Fruit fly (Drosophila melanogaster) Kc167 (cell line): ENCODE data around the gene CG7044.

ENCODE experiments used
- Myc ChIP-seq: fragments of >200 bp; optimal IDR thresholded peaks from 2 replicates; lab custom pipeline; 2017; ENCODE audit warnings: missing external identifiers
- h ChIP-seq: fragments of >200 bp; optimal IDR thresholded peaks from 3 replicates; lab custom pipeline; 2018; ENCODE audit warnings: missing external identifiers
- insv ChIP-seq: fragments of >200 bp; optimal IDR thresholded peaks from 3 replicates; lab custom pipeline; 2018; ENCODE audit warnings: missing external identifiers
- psq ChIP-seq: fragments of >200 bp; optimal IDR thresholded peaks from 2 replicates; lab custom pipeline; 2017; ENCODE audit warnings: missing external identifiers
- ttk ChIP-seq: sonication (Bioruptor generic); optimal IDR thresholded peaks from 2 replicates; lab custom pipeline; 2017; ENCODE audit warnings: missing external identifiers

DNA sequence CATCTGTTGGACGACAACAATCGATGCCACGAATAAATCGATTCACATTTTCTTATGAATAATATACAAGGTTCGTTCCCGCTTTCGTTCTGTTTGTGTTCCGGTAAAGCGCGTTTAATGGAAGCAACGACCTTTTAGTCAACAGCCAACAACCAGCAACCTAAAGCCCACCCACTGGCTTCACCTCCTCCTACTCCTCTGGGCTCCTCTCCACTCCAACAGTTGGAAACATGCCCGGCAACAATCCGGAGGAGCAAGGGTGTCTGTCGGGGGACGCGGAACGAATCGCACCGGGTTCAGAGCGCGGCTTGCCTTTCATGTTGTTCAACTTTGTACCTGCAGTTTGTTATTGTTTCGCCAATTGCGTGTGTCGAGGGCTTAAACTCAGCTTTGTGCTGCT lies 22.7 kb upstream of the CG7044 start:
- no peak for TF ChIP-seq Myc (lab: Kevin White, UChicago)
- no peak for TF ChIP-seq psq (lab: Kevin White, UChicago)
- no peak for TF ChIP-seq ttk (lab: Kevin White, UChicago)
- no peak for TF ChIP-seq h (lab: Kevin White, UChicago)
- no peak for TF ChIP-seq insv (lab: Kevin White, UChicago)
